Worm (Caenorhabditis elegans): ENCODE data around the gene Y22D7AL.9.

DNA sequence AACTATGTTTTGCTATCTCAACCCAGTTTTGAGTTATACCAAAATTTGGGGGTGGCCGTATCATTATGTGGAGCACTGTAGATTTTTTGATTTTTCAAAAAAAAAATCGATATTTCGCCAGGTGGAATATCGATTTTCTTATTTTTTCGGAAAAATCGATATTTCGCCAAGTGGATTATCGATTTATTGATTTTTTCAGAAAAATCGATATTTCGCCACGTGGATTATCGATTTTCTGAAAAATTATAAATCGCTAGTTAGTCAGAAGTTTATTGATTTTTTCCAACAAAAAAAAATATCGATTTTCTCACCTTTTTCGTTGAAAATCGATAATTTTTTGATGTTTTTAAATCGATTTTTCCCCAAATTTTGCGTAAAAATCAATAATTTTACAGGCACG, 33.7 kb downstream of the Y22D7AL.9 start:
- TF ChIP-seq aly-2 (tag; optimal IDR thresholded peaks at IDR 0.05), result no peak
- no peak for TF ChIP-seq elt-3 (tag; optimal IDR thresholded peaks at IDR 0.05)
- no peak for TF ChIP-seq sea-2 (GFP tag; optimal IDR thresholded peaks at IDR 0.05)
- no peak for TF ChIP-seq mdl-1 (tag; optimal IDR thresholded peaks at IDR 0.05)
- no peak for TF ChIP-seq lin-15B (tag; optimal IDR thresholded peaks at IDR 0.05)
- TF ChIP-seq ceh-82 (tag; optimal IDR thresholded peaks at IDR 0.05), result no peak
- TF ChIP-seq daf-12 (tag; optimal IDR thresholded peaks at IDR 0.05), result no peak
- TF ChIP-seq ceh-28 (tag; optimal IDR thresholded peaks at IDR 0.05), result peak; percentile 100
- TF ChIP-seq skn-1 (tag; optimal IDR thresholded peaks at IDR 0.05), result no peak
- TF ChIP-seq tbx-2 (tag; optimal IDR thresholded peaks at IDR 0.05), result no peak
